Worm (Caenorhabditis elegans) whole organism, L4 larva: ENCODE results near the gene F56A11.6.

ENCODE experiments used
- F44E2.7 ChIP-seq: fragments of 200-800 bp; sonication (Bioruptor generic); IDR thresholded peaks from 2 replicates; pipeline ENCODE4 v2.1.2; 2022; ENCODE audit warnings: missing genetic modification characterization, missing compliant biosample characterization
- R02D3.7 ChIP-seq: fragments of 150-350 bp; sonication (generic microtip); optimal IDR thresholded peaks from 3 replicates; lab custom pipeline; 2014; ENCODE audit warnings: missing biosample characterization, missing genetic modification characterization
- T26A8.4 ChIP-seq: fragments of 200-800 bp; sonication (Bioruptor generic); IDR thresholded peaks from 2 replicates; pipeline ENCODE4 v1.3.6; 2022; ENCODE audit warnings: missing genetic modification characterization, missing compliant biosample characterization
- Y75B8A.6 ChIP-seq: fragments of 200-800 bp; sonication (Bioruptor generic); IDR thresholded peaks from 2 replicates; pipeline ENCODE4 v1.3.6; 2022; ENCODE audit warnings: missing genetic modification reagents, missing genetic modification characterization, missing compliant biosample characterization
- ZK546.5 ChIP-seq, 2 experiments: sonication (generic microtip); optimal IDR thresholded peaks; 2 replicates each; lab custom pipeline; 2017; ENCODE audit warnings: missing biosample characterization in 2 of 2, missing genetic modification characterization in 2 of 2
- aly-2 ChIP-seq: sonication (generic microtip); optimal IDR thresholded peaks from 2 replicates; lab custom pipeline; 2018; ENCODE audit warnings: missing biosample characterization, missing genetic modification characterization
- ama-1 ChIP-seq: fragments of 150-350 bp; optimal IDR thresholded peaks from 2 replicates; lab custom pipeline; 2014; ENCODE audit warnings: inconsistent platforms, mixed read lengths
- ceh-28 ChIP-seq: fragments of 150-350 bp; optimal IDR thresholded peaks from 2 replicates; lab custom pipeline; 2014; ENCODE audit warnings: missing biosample characterization, missing genetic modification reagents, missing genetic modification characterization
- ceh-44 ChIP-seq: fragments of 200-800 bp; sonication (Bioruptor generic); IDR thresholded peaks from 2 replicates; pipeline ENCODE4 v1.3.6; 2022; ENCODE audit warnings: missing genetic modification reagents, missing genetic modification characterization, missing compliant biosample characterization
- ctbp-1 ChIP-seq: fragments of 200-800 bp; sonication (Bioruptor generic); IDR thresholded peaks from 2 replicates; pipeline ENCODE4 v1.3.6; 2022; ENCODE audit warnings: missing genetic modification reagents, missing genetic modification characterization, missing compliant biosample characterization
- daf-12 ChIP-seq: fragments of 150-350 bp; optimal IDR thresholded peaks from 2 replicates; lab custom pipeline; 2014; ENCODE audit warnings: missing biosample characterization, missing genetic modification reagents, missing genetic modification characterization
- daf-16 ChIP-seq, 3 experiments: sonication (generic microtip); optimal IDR thresholded peaks; 2 replicates each; lab custom pipeline; 2016 to 2017; ENCODE audit warnings: missing genetic modification characterization in 3 of 3, missing genetic modification reagents in 3 of 3, mild to moderate bottlenecking in 2 of 3, missing compliant biosample characterization in 2 of 3, missing biosample characterization in 1 of 3, moderate library complexity in 1 of 3
- dmd-8 ChIP-seq: fragments of 200-800 bp; sonication (Bioruptor generic); IDR thresholded peaks from 2 replicates; pipeline ENCODE4 v1.3.6; 2022; ENCODE audit warnings: missing genetic modification characterization, missing compliant biosample characterization
- dpl-1 ChIP-seq: fragments of 150-350 bp; optimal IDR thresholded peaks from 2 replicates; lab custom pipeline; 2014; ENCODE audit warnings: missing biosample characterization, missing genetic modification reagents, missing genetic modification characterization
- duxl-1 ChIP-seq: sonication (generic microtip); optimal IDR thresholded peaks from 2 replicates; lab custom pipeline; 2016; ENCODE audit warnings: mild to moderate bottlenecking, missing genetic modification characterization, moderate library complexity, missing compliant biosample characterization; ENCODE audit not compliant: poor library complexity
- dve-1 ChIP-seq: sonication (generic microtip); optimal IDR thresholded peaks from 2 replicates; lab custom pipeline; 2017; ENCODE audit warnings: antibody characterized with exemption, mild to moderate bottlenecking, missing genetic modification characterization, missing compliant biosample characterization; ENCODE audit not compliant: insufficient read depth
- egl-27 ChIP-seq: sonication (generic microtip); optimal IDR thresholded peaks from 3 replicates; lab custom pipeline; 2017; ENCODE audit warnings: missing biosample characterization, missing genetic modification reagents, missing genetic modification characterization
- fos-1 ChIP-seq: fragments of 150-350 bp; optimal IDR thresholded peaks from 2 replicates; lab custom pipeline; 2014; ENCODE audit warnings: missing biosample characterization, missing genetic modification characterization
- hlh-11 ChIP-seq: fragments of 200-800 bp; sonication (Bioruptor generic); optimal IDR thresholded peaks from 2 replicates; lab custom pipeline; 2018; ENCODE audit warnings: mild to moderate bottlenecking, missing genetic modification characterization, missing compliant biosample characterization
- lim-7 ChIP-seq: fragments of 200-800 bp; sonication (Bioruptor generic); IDR thresholded peaks from 2 replicates; pipeline ENCODE4 v1.3.6; 2022; ENCODE audit warnings: missing genetic modification characterization, missing compliant biosample characterization
- lin-1 ChIP-seq: fragments of 200-800 bp; sonication (Bioruptor generic); IDR thresholded peaks from 2 replicates; pipeline ENCODE4 v1.3.6; 2022; ENCODE audit warnings: missing genetic modification reagents, missing genetic modification characterization, missing compliant biosample characterization
- lin-13 ChIP-seq: fragments of 150-350 bp; optimal IDR thresholded peaks from 2 replicates; lab custom pipeline; 2014; ENCODE audit warnings: missing biosample characterization, missing genetic modification reagents, missing genetic modification characterization
- lin-15B ChIP-seq: fragments of 150-350 bp; sonication (generic microtip); optimal IDR thresholded peaks from 3 replicates; lab custom pipeline; 2014; ENCODE audit warnings: missing biosample characterization, missing genetic modification characterization
- lin-29 ChIP-seq: fragments of 200-800 bp; sonication (Bioruptor generic); IDR thresholded peaks from 2 replicates; pipeline ENCODE4 v1.3.6; 2022; ENCODE audit warnings: missing genetic modification reagents, missing genetic modification characterization, missing compliant biosample characterization
- lsy-2 ChIP-seq, 2 experiments: fragments of 150-350 bp in 1 of 2; sonication (generic microtip) in 1 of 2; optimal IDR thresholded peaks; 2 replicates each; lab custom pipeline; 2014 to 2017; ENCODE audit warnings: missing biosample characterization in 2 of 2, missing genetic modification characterization in 2 of 2
- madf-5 ChIP-seq, 2 experiments: fragments of 200-800 bp; sonication (Bioruptor generic); IDR thresholded peaks; 2 replicates each; pipeline ENCODE4 v1.3.6; 2022; ENCODE audit warnings: missing compliant biosample characterization in 2 of 2, missing genetic modification characterization in 2 of 2
- mdl-1 ChIP-seq, 2 experiments: fragments of 150-350 bp in 1 of 2; sonication (generic microtip) in 1 of 2; optimal IDR thresholded peaks; 2 replicates each; lab custom pipeline; 2014 to 2017; ENCODE audit warnings: missing biosample characterization in 2 of 2, missing genetic modification characterization in 2 of 2
- mdt-29 ChIP-seq: fragments of 200-800 bp; sonication (Bioruptor generic); IDR thresholded peaks from 2 replicates; pipeline ENCODE4 v1.3.6; 2022; ENCODE audit warnings: missing genetic modification reagents, missing genetic modification characterization, missing compliant biosample characterization
- mep-1 ChIP-seq: fragments of 150-350 bp; sonication (generic microtip); optimal IDR thresholded peaks from 3 replicates; lab custom pipeline; 2014; ENCODE audit warnings: missing biosample characterization, missing genetic modification characterization
- mes-2 ChIP-seq: sonication (generic microtip); optimal IDR thresholded peaks from 2 replicates; lab custom pipeline; 2016; ENCODE audit warnings: missing genotype, mild to moderate bottlenecking, missing genetic modification characterization, missing compliant biosample characterization; ENCODE audit not compliant: poor library complexity, severe bottlenecking
- nhr-10 ChIP-seq: fragments of 150-350 bp; optimal IDR thresholded peaks from 2 replicates; lab custom pipeline; 2014; ENCODE audit warnings: missing biosample characterization, missing genetic modification characterization
- nhr-41 ChIP-seq: fragments of 200-800 bp; sonication (Bioruptor generic); IDR thresholded peaks from 2 replicates; pipeline ENCODE4 v1.3.6; 2022; ENCODE audit warnings: missing genetic modification reagents, missing genetic modification characterization, missing compliant biosample characterization
- nhr-42 ChIP-seq: fragments of 200-800 bp; sonication (Bioruptor generic); IDR thresholded peaks from 2 replicates; pipeline ENCODE4 v1.3.6; 2022; ENCODE audit warnings: missing genetic modification characterization, missing compliant biosample characterization
- nhr-48 ChIP-seq: sonication (generic microtip); optimal IDR thresholded peaks from 2 replicates; lab custom pipeline; 2016; ENCODE audit warnings: mild to moderate bottlenecking, missing genetic modification characterization, missing compliant biosample characterization
- nhr-76 ChIP-seq: fragments of 150-350 bp; optimal IDR thresholded peaks from 2 replicates; lab custom pipeline; 2014; ENCODE audit warnings: missing biosample characterization, missing genetic modification characterization
- pha-4 ChIP-seq, 2 experiments: fragments of 150-350 bp in 1 of 2; fragments of 200-800 bp in 1 of 2; sonication (Bioruptor generic) in 1 of 2; IDR thresholded peaks in 1 of 2; optimal IDR thresholded peaks in 1 of 2; 2 replicates each; pipeline versions ENCODE4 v1.3.6 to Lab custom; 2014 to 2022; ENCODE audit warnings: missing genetic modification characterization in 2 of 2, missing genetic modification reagents in 2 of 2, missing biosample characterization in 1 of 2, missing compliant biosample characterization in 1 of 2
- pqm-1 ChIP-seq: sonication (generic microtip); optimal IDR thresholded peaks from 2 replicates; lab custom pipeline; 2017; ENCODE audit warnings: missing biosample characterization, missing genetic modification characterization
- set-16 ChIP-seq: fragments of 200-800 bp; sonication (Bioruptor generic); IDR thresholded peaks from 2 replicates; pipeline ENCODE4 v1.3.6; 2022; ENCODE audit warnings: missing genetic modification reagents, missing genetic modification characterization, missing compliant biosample characterization
- snpc-1.2 ChIP-seq: fragments of 200-800 bp; sonication (Bioruptor generic); IDR thresholded peaks from 2 replicates; pipeline ENCODE4 v1.3.6; 2022; ENCODE audit warnings: missing genetic modification reagents, missing genetic modification characterization, missing compliant biosample characterization
- spr-1 ChIP-seq: sonication (generic microtip); optimal IDR thresholded peaks from 2 replicates; lab custom pipeline; 2016; ENCODE audit warnings: mild to moderate bottlenecking, missing genetic modification characterization, missing compliant biosample characterization
- unc-130 ChIP-seq: sonication (generic microtip); optimal IDR thresholded peaks from 2 replicates; lab custom pipeline; 2016; ENCODE audit warnings: missing genetic modification reagents, missing genetic modification characterization, missing compliant biosample characterization
- unc-39 ChIP-seq: sonication (generic microtip); optimal IDR thresholded peaks from 2 replicates; lab custom pipeline; 2017; ENCODE audit warnings: missing biosample characterization, missing genetic modification characterization
- unc-62 ChIP-seq, 3 experiments: fragments of 150-350 bp in 1 of 3; sonication (generic microtip); optimal IDR thresholded peaks in 2 of 3; peaks in 1 of 3; 1 replicate in 1 of 3; 2 replicates in 2 of 3; lab custom pipeline; 2014 to 2017; ENCODE audit warnings: missing biosample characterization in 3 of 3, missing genetic modification characterization in 3 of 3, missing genetic modification reagents in 3 of 3, missing genotype in 1 of 3
- zag-1 ChIP-seq: fragments of 150-350 bp; optimal IDR thresholded peaks from 2 replicates; lab custom pipeline; 2014; ENCODE audit warnings: missing biosample characterization, missing genetic modification characterization
- zip-2 ChIP-seq: fragments of 150-350 bp; optimal IDR thresholded peaks from 2 replicates; lab custom pipeline; 2014; ENCODE audit warnings: missing biosample characterization, missing genetic modification characterization
- ztf-7 ChIP-seq: fragments of 150-350 bp; optimal IDR thresholded peaks from 2 replicates; lab custom pipeline; 2014; ENCODE audit warnings: missing biosample characterization, missing genetic modification characterization

F56A11.6 gene

DNA sequence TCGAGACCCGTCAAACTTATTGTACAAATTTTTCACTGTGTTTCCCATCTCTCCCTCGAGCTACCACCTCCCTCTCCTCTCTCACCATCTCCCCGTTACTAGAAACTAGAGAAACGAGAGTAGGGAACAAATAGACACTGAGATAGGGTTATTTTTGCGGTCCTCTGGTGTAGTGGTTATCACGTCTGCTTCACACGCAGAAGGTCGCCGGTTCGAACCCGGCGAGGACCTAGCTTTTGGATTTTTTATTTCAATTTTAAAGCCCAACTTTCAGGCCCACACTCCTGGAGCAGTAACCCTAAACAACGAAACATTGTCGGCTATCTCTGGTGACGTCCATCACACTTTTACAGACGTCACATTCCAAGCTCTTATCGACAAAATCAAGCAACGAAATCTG is 38.3 kb upstream of the F56A11.6 start (continued):
- peak; percentile 20 to 75; a peak in 1 of 4 replicates for TF ChIP-seq madf-5 (GFP tag; IDR thresholded peaks at IDR 0.05; lab: Robert Waterston, UW)
- TF ChIP-seq zip-2 (tag; lab: Kevin White, UChicago), result no peak
- TF ChIP-seq ZK546.5 (tag; optimal IDR thresholded peaks at IDR 0.05; lab: Kevin White, UChicago), result no peak
- TF ChIP-seq F44E2.7 (GFP tag; lab: Robert Waterston, UW), result peak; percentile 85; the same call in 1 of the 2 replicates
- TF ChIP-seq ama-1 (lab: Kevin White, UChicago), result no peak
- TF ChIP-seq daf-12 (tag; lab: Kevin White, UChicago), result no peak
- peak; percentile 74 for TF ChIP-seq snpc-1.2 (GFP tag; lab: Robert Waterston, UW)
- no peak for TF ChIP-seq lin-15B (tag; lab: Kevin White, UChicago)
- TF ChIP-seq pqm-1 (tag; lab: Kevin White, UChicago), result no peak
- no peak for TF ChIP-seq mes-2
- peak; percentile 90 for TF ChIP-seq dmd-8 (GFP tag; lab: Robert Waterston, UW)
- no peak for TF ChIP-seq lsy-2 (tag; optimal IDR thresholded peaks at IDR 0.05; lab: Kevin White, UChicago)
- no peak for TF ChIP-seq set-16 (GFP tag; lab: Robert Waterston, UW)
- no peak for TF ChIP-seq dpl-1 (GFP tag; lab: Kevin White, UChicago)
- TF ChIP-seq ctbp-1, result peak; percentile 87
- TF ChIP-seq R02D3.7 (tag; lab: Kevin White, UChicago), result no peak
- TF ChIP-seq zag-1 (tag; lab: Kevin White, UChicago), result no peak
- TF ChIP-seq nhr-48, result peak; percentile 21

DNA sequence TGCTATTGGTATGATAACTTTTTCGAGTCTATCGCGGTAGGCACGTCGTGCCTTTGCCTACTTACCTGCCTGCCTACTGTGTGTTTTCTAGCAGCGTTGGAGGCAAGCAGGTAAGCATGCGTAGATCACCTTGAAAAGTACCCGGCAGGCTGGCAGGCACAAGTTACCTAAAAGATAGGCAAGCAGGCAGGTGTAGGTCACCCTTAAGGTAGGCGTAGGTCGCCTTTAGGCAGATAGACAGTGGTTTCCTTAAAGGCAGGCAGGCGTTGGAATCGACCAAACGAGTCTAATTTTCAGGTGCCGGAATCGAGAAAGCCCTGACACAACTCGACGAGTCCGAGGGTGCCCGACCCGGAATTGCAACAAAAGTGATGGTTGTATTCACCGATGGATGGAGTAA is 37.7 kb upstream of the F56A11.6 start:
- TF ChIP-seq daf-16 (GFP tag; optimal IDR thresholded peaks at IDR 0.05; lab: Kevin White, UChicago) (no peak), daf-16 (tag; optimal IDR thresholded peaks at IDR 0.05; lab: Kevin White, UChicago) (no peak), lin-15B (tag; lab: Kevin White, UChicago) (no peak), unc-62 (GFP tag; optimal IDR thresholded peaks at IDR 0.05 in 1 of 2; lab: Kevin White, UChicago) (peak in 1 of 2 experiments; percentile 67), unc-62 (tag; optimal IDR thresholded peaks at IDR 0.05; lab: Kevin White, UChicago) (no peak), ztf-7 (no peak)

DNA sequence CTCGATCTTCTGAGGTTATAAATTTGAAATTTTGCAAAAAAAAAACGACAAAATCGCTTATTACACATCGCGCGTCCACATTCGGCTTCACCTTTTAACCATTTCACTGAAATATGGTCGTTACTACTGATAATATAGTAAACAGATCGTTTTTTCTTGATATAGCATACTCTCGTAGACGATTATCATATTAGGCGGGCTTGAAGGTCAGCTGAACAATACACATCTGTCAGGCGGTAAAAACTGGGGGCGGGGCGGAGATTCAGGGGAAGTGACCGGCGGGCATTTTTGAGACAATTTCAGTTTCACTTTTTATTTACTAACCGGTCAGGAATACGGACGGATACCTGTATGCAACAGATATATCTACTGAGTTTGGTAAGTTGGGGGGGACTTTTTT is 33.2 kb upstream of the F56A11.6 start, which contains the start of gene C18H7.1:
Gene C18H7.1 (plus strand): TSS at position 301 of the 400 bp plus-strand sequence.
- no peak for TF ChIP-seq mep-1
- TF ChIP-seq daf-16 (GFP tag; optimal IDR thresholded peaks at IDR 0.05; lab: Kevin White, UChicago), result no peak
- no peak for TF ChIP-seq daf-16 (tag; optimal IDR thresholded peaks at IDR 0.05; lab: Kevin White, UChicago)
- no peak for TF ChIP-seq pqm-1 (tag; lab: Kevin White, UChicago)
- no peak for TF ChIP-seq ceh-44
- no peak for TF ChIP-seq dpl-1 (GFP tag; lab: Kevin White, UChicago)
- TF ChIP-seq nhr-10, result no peak
- no peak for TF ChIP-seq unc-130 (GFP tag; lab: Kevin White, UChicago)
- no peak for TF ChIP-seq mdt-29
- TF ChIP-seq ztf-7, result no peak
- no peak for TF ChIP-seq nhr-48
- no peak for TF ChIP-seq aly-2
- TF ChIP-seq dve-1 (tag; lab: Kevin White, UChicago), result no peak
- TF ChIP-seq lsy-2 (tag; optimal IDR thresholded peaks at IDR 0.05; lab: Kevin White, UChicago), result no peak
- TF ChIP-seq nhr-42 (GFP tag; lab: Robert Waterston, UW), result no peak
- TF ChIP-seq F44E2.7 (GFP tag; lab: Robert Waterston, UW), result no peak
- no peak for TF ChIP-seq unc-39 (tag; lab: Kevin White, UChicago)
- TF ChIP-seq dmd-8 (GFP tag; lab: Robert Waterston, UW), result no peak
- no peak for TF ChIP-seq snpc-1.2 (GFP tag; lab: Robert Waterston, UW)
- no peak for TF ChIP-seq nhr-76 (tag; lab: Kevin White, UChicago)
- no peak for TF ChIP-seq lin-29 (GFP tag; lab: Robert Waterston, UW)

DNA sequence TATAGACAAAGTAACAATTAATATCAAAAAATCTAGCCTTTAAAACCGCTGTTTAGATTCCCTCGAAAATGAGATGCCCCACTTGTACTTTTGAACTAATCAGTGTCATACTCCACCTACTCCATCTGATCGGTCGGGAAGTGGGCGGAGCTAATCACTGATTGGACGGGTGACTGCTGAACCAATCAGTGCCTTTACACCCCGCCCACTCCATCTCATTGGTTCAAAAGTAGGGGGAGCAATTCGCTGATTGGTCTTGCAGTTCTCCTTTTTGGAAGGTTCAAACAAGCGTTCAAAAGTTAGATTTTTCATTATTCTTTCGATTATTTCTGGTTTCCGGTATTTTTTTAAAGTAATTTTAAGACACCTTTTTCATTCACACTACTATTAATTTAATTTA is 31.1 kb upstream of the F56A11.6 start:
- TF ChIP-seq hlh-11 (no peak), Y75B8A.6 (GFP tag; lab: Robert Waterston, UW) (no peak), lin-13 (GFP tag; lab: Kevin White, UChicago) (no peak), lin-1 (no peak), mdl-1 (tag; optimal IDR thresholded peaks at IDR 0.05; lab: Kevin White, UChicago) (no peak), nhr-48 (no peak), pha-4 (GFP tag; IDR thresholded peaks at IDR 0.05; lab: Robert Waterston, UW) (no peak), pha-4 (tag; optimal IDR thresholded peaks at IDR 0.05; lab: Kevin White, UChicago) (no peak), T26A8.4 (GFP tag; lab: Robert Waterston, UW) (no peak), nhr-41 (no peak), duxl-1 (no peak), spr-1 (tag; lab: Kevin White, UChicago) (no peak), fos-1 (tag; lab: Kevin White, UChicago) (no peak), egl-27 (tag; lab: Kevin White, UChicago) (no peak), ceh-28 (tag; lab: Kevin White, UChicago) (no peak), lim-7 (GFP tag; lab: Robert Waterston, UW) (no peak)
